Fruit fly (Drosophila melanogaster): ENCODE data around the gene ScsbetaA.

ScsbetaA gene

DNA sequence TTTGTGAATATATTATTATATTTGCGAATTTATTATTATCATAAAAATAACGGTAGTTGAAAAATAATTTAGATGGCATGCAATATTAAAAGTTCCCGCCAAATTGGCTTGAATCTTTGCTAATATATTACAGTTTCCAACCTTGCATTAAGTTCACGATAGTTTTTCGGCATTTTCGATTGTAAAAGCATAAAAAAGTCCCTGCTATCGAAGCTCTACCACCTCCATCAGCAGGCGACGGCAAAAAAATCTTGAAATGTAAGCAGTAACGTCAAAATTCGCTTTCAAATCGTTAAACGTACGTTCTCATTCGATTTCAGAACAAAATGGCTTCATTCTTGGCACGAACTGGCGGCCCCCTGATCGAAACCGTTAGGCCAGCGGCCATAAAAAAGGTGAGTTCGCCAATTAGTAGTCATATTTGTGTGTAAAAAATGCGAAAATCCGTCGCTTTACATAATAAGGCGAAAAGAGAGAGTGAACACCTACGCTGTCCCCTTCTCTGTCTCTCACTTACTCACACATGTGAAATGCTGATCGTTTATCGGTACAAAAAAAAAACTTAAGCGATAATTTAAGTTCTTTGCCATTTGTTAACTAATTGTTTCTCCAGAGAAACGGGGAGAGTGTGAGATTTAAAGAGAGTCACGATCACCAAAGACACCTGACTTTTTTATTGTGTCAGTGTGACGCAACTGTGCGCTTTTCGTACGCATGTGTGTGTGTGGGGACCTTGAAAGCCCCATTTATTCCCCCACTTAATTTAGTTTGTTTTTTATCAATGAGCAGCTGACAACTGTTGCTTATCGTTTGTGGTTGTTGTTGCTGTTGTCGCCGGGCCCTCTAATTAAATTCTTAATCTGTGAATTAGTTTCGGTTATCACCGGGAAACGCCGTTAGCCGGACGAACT, at the start of gene ScsbetaA (continued):
- TF ChIP-seq klu (GFP tag; IDR thresholded peaks at IDR 0.05) (no peak), Dip3 (GFP tag; optimal IDR thresholded peaks at IDR 0.05) (peak; percentile 1), CG17359 (tag; optimal IDR thresholded peaks at IDR 0.05) (no peak), ham (GFP tag; IDR thresholded peaks at IDR 0.05) (no peak), ara (GFP tag; IDR thresholded peaks at IDR 0.05) (no peak), sqz (GFP tag; optimal IDR thresholded peaks at IDR 0.05) (peak; percentile 83), CG2129 (GFP tag; IDR thresholded peaks at IDR 0.05; ENCODE audit: partially characterized antibody) (peak; percentile 17; the same call in 1 of the 2 replicates), peb (GFP tag; IDR thresholded peaks at IDR 0.05) (no peak), dati (GFP tag; IDR thresholded peaks at IDR 0.05) (no peak), CG9876 (GFP tag; optimal IDR thresholded peaks at IDR 0.05) (no peak), pan (optimal IDR thresholded peaks at IDR 0.05) (no peak), pan (GFP tag; optimal IDR thresholded peaks at IDR 0.05 in 1 of 2, IDR thresholded peaks at IDR 0.05 in 1 of 2) (no peak), row (GFP tag; IDR thresholded peaks at IDR 0.05) (peak; percentile 33; the same call in 1 of the 3 replicates), CG30431 (GFP tag; optimal IDR thresholded peaks at IDR 0.05) (no peak), CG8281 (tag; optimal IDR thresholded peaks at IDR 0.05) (no peak), CG12219 (GFP tag; optimal IDR thresholded peaks at IDR 0.05) (no peak), bab2 (GFP tag; optimal IDR thresholded peaks at IDR 0.05) (no peak), CG32532 (GFP tag; IDR thresholded peaks at IDR 0.05) (peak; percentile 27; the same call in 1 of the 2 replicates), CG8089 (GFP tag; optimal IDR thresholded peaks at IDR 0.05) (no peak), Rx (GFP tag; IDR thresholded peaks at IDR 0.05) (no peak), tio (GFP tag; optimal IDR thresholded peaks at IDR 0.05) (no peak), CG3281 (GFP tag; optimal IDR thresholded peaks at IDR 0.05) (peak; percentile 31), seq (GFP tag; IDR thresholded peaks at IDR 0.05) (no peak), CG16779 (GFP tag; IDR thresholded peaks at IDR 0.05) (no peak), vfl (GFP tag; optimal IDR thresholded peaks at IDR 0.05) (peak; percentile 2), CG7987 (GFP tag; optimal IDR thresholded peaks at IDR 0.05) (no peak), CG31365 (tag; optimal IDR thresholded peaks at IDR 0.05) (no peak), E2f2 (GFP tag; IDR thresholded peaks at IDR 0.05) (peak; percentile 99), CG13287 (GFP tag; IDR thresholded peaks at IDR 0.05; ENCODE audit: partially characterized antibody) (peak; percentile 88), Nf-YB (GFP tag; optimal IDR thresholded peaks at IDR 0.05) (no peak), sens-2 (GFP tag; IDR thresholded peaks at IDR 0.05) (no peak), Hr39 (optimal IDR thresholded peaks at IDR 0.05) (no peak), Abd-B (GFP tag; optimal IDR thresholded peaks at IDR 0.05) (peak; percentile 84), CG6765 (GFP tag; optimal IDR thresholded peaks at IDR 0.05) (peak; percentile 44), scrt (GFP tag; optimal IDR thresholded peaks at IDR 0.05) (peak; percentile 39), Neu2 (GFP tag; optimal IDR thresholded peaks at IDR 0.05; ENCODE audit: borderline replicate concordance) (peak; percentile 94), Bdp1 (GFP tag; optimal IDR thresholded peaks at IDR 0.05) (no peak), CG17328 (GFP tag; IDR thresholded peaks at IDR 0.05) (no peak), usp (GFP tag; optimal IDR thresholded peaks at IDR 0.05) (no peak), Doc2 (GFP tag; IDR thresholded peaks at IDR 0.05) (no peak), run (tag; optimal IDR thresholded peaks at IDR 0.05) (no peak), Bgb (GFP tag; IDR thresholded peaks at IDR 0.05; ENCODE audit: partially characterized antibody) (peak; percentile 92), kah (GFP tag; optimal IDR thresholded peaks at IDR 0.05) (peak; percentile 22), rib (GFP tag; IDR thresholded peaks at IDR 0.05) (peak; percentile 38; the same call in 1 of the 2 replicates), CG11093 (GFP tag; IDR thresholded peaks at IDR 0.05) (no peak), Mes4 (GFP tag; optimal IDR thresholded peaks at IDR 0.05) (no peak), pfk (GFP tag; optimal IDR thresholded peaks at IDR 0.05) (no peak), bbx (GFP tag; IDR thresholded peaks at IDR 0.05; ENCODE audit: partially characterized antibody) (peak; percentile 87), nmo (GFP tag; optimal IDR thresholded peaks at IDR 0.05) (peak; percentile 30), CG17612 (GFP tag; IDR thresholded peaks at IDR 0.05) (no peak)
